Fruit fly (Drosophila melanogaster) whole organism, pupa: Measurements from ENCODE around the gene CG12974.
A peak's percentile ranks its signal among the peaks of the same experiment; 100 is the strongest.

Experiments
- CG10348 ChIP-seq: fragments of 200-800 bp; sonication (Bioruptor generic); IDR thresholded peaks from 2 replicates; pipeline ENCODE4 v1.3.6; 2022; ENCODE audit warnings: missing biosample characterization, missing genetic modification characterization
- CG12605 ChIP-seq: fragments of 200-800 bp; sonication (Bioruptor generic); IDR thresholded peaks from 2 replicates; pipeline ENCODE4 v1.3.6; 2022; ENCODE audit warnings: missing biosample characterization, missing genetic modification characterization
- CG13204 ChIP-seq: fragments of 200-800 bp; sonication (Bioruptor generic); optimal IDR thresholded peaks from 2 replicates; lab custom pipeline; 2018; ENCODE audit warnings: missing biosample characterization, mild to moderate bottlenecking, missing genetic modification characterization, moderate library complexity
- CG14655 ChIP-seq: fragments of 200-800 bp; sonication (Bioruptor generic); optimal IDR thresholded peaks from 3 replicates; lab custom pipeline; 2017; ENCODE audit warnings: mild to moderate bottlenecking, missing biosample characterization, missing genetic modification reagents, missing genetic modification characterization
- CG15710 ChIP-seq: fragments of 200-800 bp; sonication (Bioruptor generic); optimal IDR thresholded peaks from 2 replicates; lab custom pipeline; 2018; ENCODE audit warnings: missing biosample characterization, mild to moderate bottlenecking, missing genetic modification characterization, moderate library complexity
- CG17806 ChIP-seq: fragments of 200-800 bp; sonication (Bioruptor generic); optimal IDR thresholded peaks from 2 replicates; lab custom pipeline; 2018; ENCODE audit warnings: missing biosample characterization, mild to moderate bottlenecking, missing genetic modification characterization, moderate library complexity
- CG32121 ChIP-seq: fragments of 200-800 bp; sonication (Bioruptor generic); IDR thresholded peaks from 2 replicates; pipeline ENCODE4 v1.3.6; 2022; ENCODE audit warnings: missing biosample characterization, missing genetic modification characterization
- CG34367 ChIP-seq: fragments of 200-800 bp; sonication (Bioruptor generic); optimal IDR thresholded peaks from 2 replicates; lab custom pipeline; 2018; ENCODE audit warnings: missing biosample characterization, mild to moderate bottlenecking, missing genetic modification characterization
- CG4496 ChIP-seq: fragments of 200-800 bp; sonication (Bioruptor generic); IDR thresholded peaks from 3 replicates; pipeline ENCODE4 v1.3.6; 2022; ENCODE audit warnings: missing biosample characterization, missing genetic modification characterization
- CG8159 ChIP-seq: fragments of 200-800 bp; sonication (Bioruptor generic); optimal IDR thresholded peaks from 3 replicates; lab custom pipeline; 2018; ENCODE audit warnings: missing biosample characterization, mild to moderate bottlenecking, missing genetic modification characterization, moderate library complexity
- CG8301 ChIP-seq: fragments of 200-800 bp; sonication (Bioruptor generic); optimal IDR thresholded peaks from 2 replicates; lab custom pipeline; 2018; ENCODE audit warnings: missing biosample characterization, mild to moderate bottlenecking, missing genetic modification characterization
- CG9948 ChIP-seq: fragments of 200-800 bp; sonication (Bioruptor generic); optimal IDR thresholded peaks from 2 replicates; lab custom pipeline; 2018; ENCODE audit warnings: missing biosample characterization, mild to moderate bottlenecking, missing genetic modification characterization, moderate library complexity
- D1 ChIP-seq: fragments of 200-800 bp; sonication (Bioruptor generic); optimal IDR thresholded peaks from 2 replicates; lab custom pipeline; 2018; ENCODE audit warnings: missing biosample characterization, mild to moderate bottlenecking, missing genetic modification characterization, moderate library complexity
- EcR ChIP-seq: fragments of 200-800 bp; sonication (Bioruptor generic); optimal IDR thresholded peaks from 3 replicates; lab custom pipeline; 2019; ENCODE audit warnings: missing biosample characterization, missing genetic modification characterization, mild to moderate bottlenecking, moderate library complexity, missing genetic modification reagents
- Ets98B ChIP-seq: fragments of 200-800 bp; sonication (Bioruptor generic); IDR thresholded peaks from 2 replicates; pipeline ENCODE4 v1.3.6; 2022; ENCODE audit warnings: missing biosample characterization, missing genetic modification characterization
- Pif1A ChIP-seq: fragments of 200-800 bp; sonication (Bioruptor generic); optimal IDR thresholded peaks from 3 replicates; lab custom pipeline; 2016; ENCODE audit warnings: missing biosample characterization, missing genetic modification characterization
- Pif1B ChIP-seq: fragments of 200-800 bp; sonication (Bioruptor generic); optimal IDR thresholded peaks from 3 replicates; lab custom pipeline; 2016; ENCODE audit warnings: missing biosample characterization, missing genetic modification characterization
- Snoo ChIP-seq: fragments of 200-800 bp; sonication (Bioruptor generic); optimal IDR thresholded peaks from 3 replicates; lab custom pipeline; 2017; ENCODE audit warnings: missing biosample characterization, mild to moderate bottlenecking, missing genetic modification characterization, inconsistent platforms
- fd96Ca ChIP-seq: fragments of 200-800 bp; sonication (Bioruptor generic); IDR thresholded peaks from 3 replicates; pipeline ENCODE4 v1.3.6; 2022; ENCODE audit warnings: missing biosample characterization, missing genetic modification characterization
- gl ChIP-seq: fragments of 200-800 bp; sonication (Bioruptor generic); optimal IDR thresholded peaks from 2 replicates; lab custom pipeline; 2018; ENCODE audit warnings: missing biosample characterization, mild to moderate bottlenecking, missing genetic modification characterization
- rn ChIP-seq: fragments of 200-800 bp; sonication (Bioruptor generic); IDR thresholded peaks from 2 replicates; pipeline ENCODE4 v1.3.6; 2022; ENCODE audit warnings: missing biosample characterization, missing genetic modification characterization

CG12974 gene

DNA sequence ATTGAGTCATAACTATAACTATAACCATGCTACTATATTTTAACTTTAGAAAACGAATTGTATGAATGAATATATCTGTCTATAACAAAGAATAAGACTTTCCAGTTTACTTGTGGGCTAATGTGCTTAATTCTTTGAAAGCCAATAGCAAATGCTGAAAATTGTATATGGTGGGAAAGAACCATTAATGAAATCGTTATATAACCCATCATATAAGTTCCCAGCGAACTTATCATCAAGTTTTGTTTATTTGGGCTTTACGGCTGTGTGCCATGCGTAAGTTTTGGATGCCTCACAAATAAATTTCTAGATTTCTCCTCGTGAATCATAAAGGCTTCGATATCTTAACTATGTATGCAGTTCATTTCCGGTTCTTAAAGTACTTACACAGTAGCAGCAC lies 2.0 kb downstream of the CG12974 start:
- TF ChIP-seq Snoo (tag; lab: Kevin White, UChicago), result no peak

DNA sequence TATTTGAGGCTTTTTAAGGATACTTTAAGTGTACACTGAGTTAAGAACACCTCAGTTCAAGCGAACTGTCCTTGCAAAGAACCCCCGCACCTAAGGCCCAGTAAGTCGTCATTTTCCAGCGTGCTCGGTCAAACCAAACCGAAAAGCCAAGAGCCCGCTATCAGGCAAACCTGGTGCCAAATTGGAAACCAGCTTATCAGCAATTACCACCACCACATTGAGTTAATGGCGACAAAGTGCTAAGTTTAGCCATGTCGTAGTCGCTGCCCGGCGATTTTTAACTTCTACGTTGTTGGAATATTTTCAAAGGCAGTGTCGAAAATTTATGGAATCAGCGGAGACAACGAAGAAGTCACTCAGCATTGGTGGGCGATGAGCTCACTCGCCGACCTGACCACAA lies 3.0 kb downstream of the CG12974 start:
- no peak for TF ChIP-seq CG8159
- TF ChIP-seq CG17806, result no peak
- TF ChIP-seq Pif1A, result no peak
- no peak for TF ChIP-seq Pif1B (GFP tag; lab: Kevin White, UChicago)
- no peak for TF ChIP-seq CG32121
- no peak for TF ChIP-seq CG9948 (tag; lab: Kevin White, UChicago)
- no peak for TF ChIP-seq CG13204 (GFP tag; lab: Kevin White, UChicago)
- no peak for TF ChIP-seq fd96Ca (GFP tag; lab: Robert Waterston, UW)
- TF ChIP-seq gl (tag; lab: Kevin White, UChicago), result no peak
- no peak for TF ChIP-seq CG8301
- no peak for TF ChIP-seq CG15710

DNA sequence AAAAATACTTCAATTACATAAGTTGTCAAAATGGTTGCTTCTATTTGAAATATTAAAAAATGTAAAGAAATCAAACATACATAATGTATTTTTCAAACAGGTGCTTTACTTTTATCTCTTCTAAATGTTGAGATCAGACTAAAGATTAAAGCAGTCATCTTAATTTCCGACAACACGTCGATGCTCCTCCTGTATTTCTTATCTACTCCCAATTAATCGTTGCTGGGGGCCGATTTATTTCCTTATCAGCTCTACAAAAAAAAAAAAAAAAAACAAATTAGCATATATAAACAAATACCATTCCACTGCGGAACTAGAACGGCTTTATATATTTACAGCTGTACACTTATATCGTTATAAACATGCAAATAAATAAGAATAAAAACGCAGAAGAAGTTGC lies 4.1 kb downstream of the CG12974 start:
- TF ChIP-seq CG12605 (GFP tag; lab: Robert Waterston, UW) (no peak), D1 (no peak), fd96Ca (GFP tag; lab: Robert Waterston, UW) (no peak), EcR (GFP tag; lab: Kevin White, UChicago) (no peak), CG13204 (GFP tag; lab: Kevin White, UChicago) (no peak), CG10348 (GFP tag; lab: Robert Waterston, UW) (no peak), CG17806 (no peak), CG8301 (no peak), CG15710 (no peak), CG8159 (no peak), Ets98B (GFP tag; lab: Robert Waterston, UW) (no peak), rn (GFP tag; lab: Robert Waterston, UW) (no peak), CG14655 (GFP tag; lab: Kevin White, UChicago) (no peak), CG34367 (tag; lab: Kevin White, UChicago) (no peak)

- TF ChIP-seq EcR (GFP tag; lab: Kevin White, UChicago), result peak; percentile 77
- no peak for TF ChIP-seq CG8301
- TF ChIP-seq, all 21 proteins: peak for 1
These were observed 4.6 kb downstream of the CG12974 start, which contains the start of gene ppl for dm6 chr3L:21280996-21281691. TSS of gene ppl (minus strand) at chr3L:21281506.

DNA sequence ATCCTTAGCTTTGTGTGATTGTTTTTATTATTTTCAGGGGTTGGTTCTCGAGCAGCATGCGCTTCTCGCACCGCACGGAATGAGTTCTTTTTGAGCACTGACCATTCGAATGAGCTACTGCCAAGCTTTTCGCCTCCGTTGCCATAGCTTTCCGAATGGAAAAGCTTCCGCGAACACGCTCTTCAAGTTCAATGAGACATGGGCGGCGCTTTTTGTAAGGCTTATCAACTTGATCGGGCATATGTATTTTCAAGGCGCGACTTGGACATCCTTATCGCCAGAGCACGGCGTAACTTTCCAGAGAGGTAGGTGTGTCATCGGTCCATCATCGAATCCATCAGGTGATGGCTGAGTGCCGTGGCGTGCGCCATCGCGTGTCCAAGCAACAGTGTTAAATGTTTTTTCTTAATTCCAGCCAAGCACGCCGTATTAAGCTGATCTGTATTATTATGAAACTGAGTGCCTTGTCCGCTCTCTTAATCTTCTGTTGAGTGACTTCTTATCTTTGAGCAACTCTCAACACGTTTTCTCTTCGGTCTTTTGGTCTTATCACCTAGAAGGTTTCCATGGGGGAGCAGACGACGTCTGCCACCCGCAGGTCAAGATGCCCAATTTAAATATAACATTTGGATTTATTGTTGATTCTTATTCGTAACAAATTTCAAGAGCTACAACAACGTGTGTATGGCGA lies 5.7 kb downstream of the CG12974 start, which contains the start of gene AcCoAS:
Gene AcCoAS, minus strand, starts transcription at position 368 of the 691 bp plus-strand sequence.
- peak; percentile 67 for TF ChIP-seq EcR (GFP tag; lab: Kevin White, UChicago)
- no peak for TF ChIP-seq CG13204 (GFP tag; lab: Kevin White, UChicago)
- peak; percentile 28; the same call in 1 of the 2 replicates for TF ChIP-seq Ets98B (GFP tag; lab: Robert Waterston, UW)
- peak; percentile 81 for TF ChIP-seq CG4496 (GFP tag; lab: Robert Waterston, UW)
- TF ChIP-seq fd96Ca (GFP tag; lab: Robert Waterston, UW), result 0 out of 3 replicates have a peak, but pooled peaks have one; percentile 14
- TF ChIP-seq Pif1B (GFP tag; lab: Kevin White, UChicago), result no peak
- peak; percentile 43 for TF ChIP-seq gl (tag; lab: Kevin White, UChicago)
- TF ChIP-seq CG8159, result peak; percentile 11
- TF ChIP-seq Pif1A, result peak; percentile 34
- peak; percentile 30 for TF ChIP-seq CG15710
- TF ChIP-seq CG17806, result no peak
- peak; percentile 39; the same call in 1 of the 2 replicates for TF ChIP-seq CG32121
- TF ChIP-seq D1, result no peak
- no peak for TF ChIP-seq CG14655 (GFP tag; lab: Kevin White, UChicago)
- peak; percentile 23 for TF ChIP-seq CG9948 (tag; lab: Kevin White, UChicago)
- TF ChIP-seq CG8301, result no peak
- no peak for TF ChIP-seq CG34367 (tag; lab: Kevin White, UChicago)
- TF ChIP-seq CG10348 (GFP tag; lab: Robert Waterston, UW), result no peak
- TF ChIP-seq rn (GFP tag; lab: Robert Waterston, UW), result no peak
- TF ChIP-seq Snoo (tag; lab: Kevin White, UChicago), result peak; percentile 53
- TF ChIP-seq CG12605 (GFP tag; lab: Robert Waterston, UW), result no peak; the same call in none of the 2 replicates

DNA sequence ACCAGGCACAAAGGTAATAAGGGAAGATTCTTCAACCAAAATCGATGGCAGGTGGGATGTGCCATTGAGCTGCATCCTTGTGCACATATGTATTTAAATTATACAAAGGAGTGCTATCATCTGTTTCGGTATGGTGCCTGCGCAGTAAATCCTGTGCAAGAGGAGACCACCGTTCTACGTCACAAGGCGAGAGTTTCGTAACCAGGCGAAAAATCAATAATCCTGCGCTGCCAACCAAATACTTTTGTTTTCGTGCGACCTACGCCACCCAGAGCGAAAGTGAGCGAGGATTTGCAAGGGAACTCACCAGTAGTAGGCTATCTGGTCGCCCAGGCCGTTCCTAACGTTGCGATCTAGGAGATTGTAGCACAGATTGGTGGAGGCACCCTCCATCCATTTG lies 6.6 kb downstream of the CG12974 start:
- TF ChIP-seq CG17806 (no peak), CG12605 (GFP tag; lab: Robert Waterston, UW) (no peak), CG8159 (no peak), EcR (GFP tag; lab: Kevin White, UChicago) (no peak), CG10348 (GFP tag; lab: Robert Waterston, UW) (no peak), D1 (no peak), CG9948 (tag; lab: Kevin White, UChicago) (no peak), CG32121 (no peak), Snoo (tag; lab: Kevin White, UChicago) (no peak)
